Worm (Caenorhabditis elegans): Measurements from ENCODE around the gene B0416.5.

B0416.5 gene

DNA sequence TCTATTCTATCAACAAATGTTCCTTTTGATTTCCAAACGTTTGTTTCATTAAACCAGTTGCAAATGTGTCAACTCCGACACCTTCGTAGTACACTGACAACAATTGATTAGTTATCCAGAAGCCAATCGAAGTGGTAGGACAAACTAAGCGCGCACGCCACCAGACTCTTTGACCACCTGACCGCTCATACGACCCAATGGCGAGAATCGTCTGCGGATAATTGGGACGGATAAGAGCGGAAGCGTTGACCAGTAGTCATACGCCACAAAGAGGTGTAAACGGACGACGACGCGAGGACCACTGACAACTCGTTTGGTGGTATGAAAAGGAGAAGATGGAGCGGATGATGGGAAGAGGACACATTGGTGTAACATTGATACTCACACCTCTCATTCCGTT, 29.7 kb upstream of the B0416.5 start:
- no peak for TF ChIP-seq elt-3 (tag; optimal IDR thresholded peaks at IDR 0.05)
- TF ChIP-seq nfya-1 (tag; optimal IDR thresholded peaks at IDR 0.05; ENCODE audit: insufficient read depth), result peak; percentile 45

DNA sequence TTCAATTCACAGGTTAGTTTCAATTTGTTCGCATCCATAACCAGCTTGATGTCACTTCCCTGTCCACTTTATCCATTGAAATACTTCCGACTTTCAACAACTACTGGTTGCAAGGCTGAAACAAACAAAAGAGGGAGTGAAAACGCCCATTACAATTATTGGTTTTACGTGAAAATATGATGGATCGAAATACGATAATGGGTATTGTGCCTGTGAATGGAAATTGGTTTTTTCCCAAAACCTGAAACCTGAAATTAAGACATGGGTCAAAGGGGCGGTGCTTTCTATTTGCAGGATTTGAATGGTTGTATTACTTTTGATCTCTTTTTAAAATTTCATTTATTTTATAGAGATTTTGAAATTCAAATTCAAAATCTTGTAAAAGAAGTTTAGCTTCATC, 28.2 kb upstream of the B0416.5 start, which contains the start of gene B0416.2:
Gene B0416.2, plus strand, starts transcription at position 301 of the 400 bp plus-strand sequence.
- TF ChIP-seq nhr-67 (tag; optimal IDR thresholded peaks at IDR 0.05), result no peak
- TF ChIP-seq fkh-10 (GFP tag; optimal IDR thresholded peaks at IDR 0.05), result no peak
- no peak for TF ChIP-seq eor-1 (tag; optimal IDR thresholded peaks at IDR 0.05)
- TF ChIP-seq mml-1 (tag; optimal IDR thresholded peaks at IDR 0.05), result no peak
- TF ChIP-seq nhr-76 (tag; optimal IDR thresholded peaks at IDR 0.05), result no peak
- TF ChIP-seq nhr-43 (tag; optimal IDR thresholded peaks at IDR 0.05; ENCODE audit: poor library complexity, severe bottlenecking), result no peak
- no peak for TF ChIP-seq R02D3.7 (tag; optimal IDR thresholded peaks at IDR 0.05)
- TF ChIP-seq ztf-11 (tag; optimal IDR thresholded peaks at IDR 0.05), result no peak
- no peak for TF ChIP-seq nhr-23 (tag; optimal IDR thresholded peaks at IDR 0.05)
- no peak for TF ChIP-seq nfya-1 (tag; optimal IDR thresholded peaks at IDR 0.05; ENCODE audit: insufficient read depth)
- no peak for TF ChIP-seq hmg-11 (tag; optimal IDR thresholded peaks at IDR 0.05)
- TF ChIP-seq egl-5 (tag; optimal IDR thresholded peaks at IDR 0.05), result no peak
- TF ChIP-seq aly-2 (tag; optimal IDR thresholded peaks at IDR 0.05), result no peak
- no peak for TF ChIP-seq elt-2 (tag; optimal IDR thresholded peaks at IDR 0.05)

DNA sequence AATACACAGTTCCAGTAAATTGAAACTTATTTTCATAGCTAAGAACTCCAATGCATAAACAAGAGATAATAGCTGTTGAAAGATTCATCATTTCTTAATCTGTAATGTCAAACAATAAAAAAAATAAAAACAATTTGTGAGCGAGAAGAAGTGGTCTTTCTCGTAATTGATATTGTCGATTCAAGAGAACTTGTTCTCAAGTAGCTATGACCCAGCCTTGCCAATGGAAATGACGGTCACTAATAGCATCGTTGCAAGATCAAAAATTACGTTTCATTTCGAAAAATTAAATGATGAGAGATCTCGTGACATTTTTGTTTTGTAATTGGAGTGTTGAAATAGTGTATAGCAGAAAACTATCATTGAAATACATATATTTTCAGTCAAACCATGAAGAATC, 27.2 kb upstream of the B0416.5 start, which contains the start of gene B0416.7:
Gene B0416.7, minus strand, starts transcription at position 101 of the 400 bp plus-strand sequence.
- TF ChIP-seq ztf-11 (tag; optimal IDR thresholded peaks at IDR 0.05) (no peak), lsy-12 (tag; optimal IDR thresholded peaks at IDR 0.05) (no peak), nhr-11 (tag; optimal IDR thresholded peaks at IDR 0.05) (no peak), ztf-4 (tag; optimal IDR thresholded peaks at IDR 0.05) (no peak), nhr-25 (tag; optimal IDR thresholded peaks at IDR 0.05) (no peak), lin-39 (tag; optimal IDR thresholded peaks at IDR 0.05) (no peak), nhr-43 (tag; optimal IDR thresholded peaks at IDR 0.05; ENCODE audit: poor library complexity, severe bottlenecking) (no peak), ZK546.5 (tag; optimal IDR thresholded peaks at IDR 0.05) (no peak), egl-27 (tag; optimal IDR thresholded peaks at IDR 0.05) (no peak), ceh-16 (tag; optimal IDR thresholded peaks at IDR 0.05) (no peak), tbx-2 (tag; optimal IDR thresholded peaks at IDR 0.05) (no peak), nhr-237 (tag; optimal IDR thresholded peaks at IDR 0.05) (no peak), skn-1 (tag; optimal IDR thresholded peaks at IDR 0.05) (no peak), fkh-10 (GFP tag; optimal IDR thresholded peaks at IDR 0.05) (no peak), nhr-67 (tag; optimal IDR thresholded peaks at IDR 0.05) (no peak)

DNA sequence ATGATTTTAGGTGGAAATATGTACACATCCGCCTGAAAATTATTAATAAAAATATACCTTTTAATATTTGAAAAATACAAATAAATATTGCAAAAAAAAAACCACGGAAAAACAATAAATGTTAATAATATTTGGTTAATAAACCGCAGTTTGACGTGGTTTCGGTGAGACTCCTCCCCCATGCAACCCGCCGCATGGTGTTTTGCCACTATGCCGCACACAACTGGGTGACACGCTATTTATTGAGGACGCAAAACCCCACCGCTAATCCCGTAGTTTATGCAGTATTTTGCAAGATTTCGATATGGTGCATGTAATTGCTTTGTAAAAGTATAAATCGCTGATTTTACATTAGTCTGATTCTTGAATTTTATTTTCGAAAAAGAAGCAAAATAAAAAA, 25.9 kb upstream of the B0416.5 start, which contains the start of gene gly-13:
Gene gly-13, minus strand, starts transcription at position 32 of the 400 bp plus-strand sequence.
- peak; percentile 8 for TF ChIP-seq nfya-1 (tag; optimal IDR thresholded peaks at IDR 0.05; ENCODE audit: insufficient read depth)
- no peak for TF ChIP-seq nhr-11 (tag; optimal IDR thresholded peaks at IDR 0.05)
- peak; percentile 19 for TF ChIP-seq elt-2 (tag; optimal IDR thresholded peaks at IDR 0.05)
- TF ChIP-seq fkh-10 (GFP tag; optimal IDR thresholded peaks at IDR 0.05), result no peak
- TF ChIP-seq elt-1 (tag; optimal IDR thresholded peaks at IDR 0.05), result no peak
- TF ChIP-seq nhr-23 (tag; optimal IDR thresholded peaks at IDR 0.05), result peak; percentile 19

DNA sequence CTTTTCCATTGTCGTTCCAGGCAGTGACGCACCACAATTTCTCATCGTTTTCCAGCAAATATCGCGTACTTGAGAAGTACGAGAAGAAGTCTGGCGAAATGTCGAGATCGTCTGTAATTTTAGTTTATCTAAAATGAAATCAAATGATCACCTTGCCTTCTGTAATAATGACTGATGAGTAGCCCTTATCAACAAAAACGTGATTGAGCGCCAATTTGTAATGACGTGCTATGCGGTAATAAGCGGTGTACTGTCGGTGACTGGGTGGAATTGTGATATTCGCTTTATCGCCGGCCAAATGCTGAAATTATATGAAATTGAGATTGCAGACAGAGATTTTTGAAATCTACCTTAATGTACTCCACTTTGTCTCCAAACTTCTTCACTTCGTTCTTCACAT, 24.8 kb upstream of the B0416.5 start:
- TF ChIP-seq pqm-1 (tag; optimal IDR thresholded peaks at IDR 0.05) (peak; percentile 59), ceh-28 (tag; optimal IDR thresholded peaks at IDR 0.05) (no peak), elt-2 (tag; optimal IDR thresholded peaks at IDR 0.05) (peak; percentile 71)

DNA sequence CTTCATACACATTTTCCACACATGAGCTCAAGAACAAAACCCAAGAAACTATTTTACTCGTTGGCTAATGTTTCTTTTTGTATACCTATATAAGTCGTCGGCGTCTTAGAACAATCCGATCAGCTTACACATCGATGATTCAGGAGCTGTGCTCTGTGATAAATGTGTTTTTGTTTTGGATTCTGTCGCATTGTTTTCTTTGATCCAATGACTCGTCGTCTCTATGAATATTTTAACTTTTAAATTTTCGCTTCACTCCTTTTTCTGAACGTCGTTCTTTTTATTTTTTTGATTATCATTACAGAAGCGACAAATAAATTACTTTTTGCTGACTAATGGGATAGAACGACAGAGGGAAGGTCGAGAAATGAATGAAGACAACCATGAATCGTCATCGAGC, 20.7 kb upstream of the B0416.5 start, which contains the start of gene B0416.3:
Gene B0416.3, plus strand, starts transcription at position 301 of the 400 bp plus-strand sequence.
- TF ChIP-seq ztf-11 (tag; optimal IDR thresholded peaks at IDR 0.05), result no peak
- TF ChIP-seq snpc-4 (tag; optimal IDR thresholded peaks at IDR 0.05), result no peak

DNA sequence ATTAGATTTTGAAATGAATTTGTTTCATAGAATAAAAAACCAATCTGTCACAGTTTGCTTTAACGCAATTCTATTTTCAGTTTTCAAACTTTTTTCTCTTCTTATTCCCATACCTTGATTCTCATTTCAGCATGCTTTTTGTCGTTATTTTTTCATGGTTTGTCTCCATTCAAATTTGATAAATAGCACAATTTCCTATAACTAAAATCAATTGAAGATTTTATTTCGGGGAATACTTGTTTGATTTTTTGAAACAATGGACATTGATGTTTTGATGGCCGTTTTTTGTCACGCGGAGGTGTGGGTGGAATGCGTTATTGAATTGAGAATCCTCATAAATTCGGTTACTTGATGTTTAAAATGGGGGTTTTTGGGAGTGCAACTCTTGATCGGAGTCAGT, 12.4 kb upstream of the B0416.5 start, which contains the start of gene B0416.11:
Gene B0416.11, minus strand, starts transcription at position 101 of the 400 bp plus-strand sequence.
- TF ChIP-seq aly-2 (tag; optimal IDR thresholded peaks at IDR 0.05) (no peak), pqm-1 (tag; optimal IDR thresholded peaks at IDR 0.05) (no peak), nhr-11 (tag; optimal IDR thresholded peaks at IDR 0.05) (no peak), elt-1 (tag; optimal IDR thresholded peaks at IDR 0.05) (no peak), egl-5 (tag; optimal IDR thresholded peaks at IDR 0.05) (no peak), nhr-28 (tag; optimal IDR thresholded peaks at IDR 0.05) (no peak), ztf-4 (tag; optimal IDR thresholded peaks at IDR 0.05) (no peak), skn-1 (tag; optimal IDR thresholded peaks at IDR 0.05) (no peak), elt-3 (tag; optimal IDR thresholded peaks at IDR 0.05) (no peak), ceh-16 (tag; optimal IDR thresholded peaks at IDR 0.05) (no peak), jun-1 (tag; optimal IDR thresholded peaks at IDR 0.05) (no peak), tbx-2 (tag; optimal IDR thresholded peaks at IDR 0.05) (no peak), nhr-77 (tag; optimal IDR thresholded peaks at IDR 0.05) (no peak), lsy-12 (tag; optimal IDR thresholded peaks at IDR 0.05) (no peak), eor-1 (tag; optimal IDR thresholded peaks at IDR 0.05) (no peak), mml-1 (tag; optimal IDR thresholded peaks at IDR 0.05) (no peak), nfya-1 (tag; optimal IDR thresholded peaks at IDR 0.05; ENCODE audit: insufficient read depth) (no peak), daf-12 (tag; optimal IDR thresholded peaks at IDR 0.05) (no peak), snpc-4 (tag; optimal IDR thresholded peaks at IDR 0.05) (no peak), pha-4 (tag; optimal IDR thresholded peaks at IDR 0.05) (no peak)
